Worm (Caenorhabditis elegans): Measurements from ENCODE around the gene K10H10.10.

Gene K10H10.10

ce11 chrII:14537728-14538127 lies 30.2 kb downstream of the K10H10.10 start, which contains the start of the genes clec-147 and C04H5.7:
Gene clec-147 (minus strand): TSS chrII:14537828.
Gene C04H5.7 (plus strand): TSS chrII:14537946.
- no peak for TF ChIP-seq alr-1 (tag; optimal IDR thresholded peaks at IDR 0.05)
- no peak for TF ChIP-seq ztf-11 (tag; optimal IDR thresholded peaks at IDR 0.05)
- TF ChIP-seq zag-1 (tag; optimal IDR thresholded peaks at IDR 0.05): no peak
- TF ChIP-seq nhr-25 (tag; optimal IDR thresholded peaks at IDR 0.05): no peak
- no peak for TF ChIP-seq dmd-4 (tag; optimal IDR thresholded peaks at IDR 0.05)
- TF ChIP-seq sma-3 (GFP tag; optimal IDR thresholded peaks at IDR 0.05): no peak
- TF ChIP-seq snpc-4 (tag; optimal IDR thresholded peaks at IDR 0.05): no peak
- no peak for TF ChIP-seq elt-1 (tag; optimal IDR thresholded peaks at IDR 0.05)
- TF ChIP-seq lin-11 (tag; optimal IDR thresholded peaks at IDR 0.05): no peak
- TF ChIP-seq peb-1 (tag; optimal IDR thresholded peaks at IDR 0.05): no peak
- no peak for TF ChIP-seq ceh-16 (tag; optimal IDR thresholded peaks at IDR 0.05)
- no peak for TF ChIP-seq lin-39 (tag; optimal IDR thresholded peaks at IDR 0.05)

ce11 chrII:14540551-14540950 lies 33.0 kb downstream of the K10H10.10 start:
- TF ChIP-seq egl-27 (tag; optimal IDR thresholded peaks at IDR 0.05) (no peak), fos-1 (tag; optimal IDR thresholded peaks at IDR 0.05) (peak; percentile 84)

ce11 chrII:14548691-14549090 lies 41.1 kb downstream of the K10H10.10 start, which contains the start of gene gcy-29:
Gene gcy-29 (minus strand): TSS chrII:14548791.
- TF ChIP-seq C34F6.9 (tag; optimal IDR thresholded peaks at IDR 0.05): no peak
- no peak for TF ChIP-seq ceh-82 (tag; optimal IDR thresholded peaks at IDR 0.05)
- no peak for TF ChIP-seq nhr-21 (tag; optimal IDR thresholded peaks at IDR 0.05)
- no peak for TF ChIP-seq sma-9 (GFP tag; optimal IDR thresholded peaks at IDR 0.05)
- TF ChIP-seq sma-9 (tag; optimal IDR thresholded peaks at IDR 0.05): no peak
- TF ChIP-seq nhr-12 (tag; optimal IDR thresholded peaks at IDR 0.05): no peak
- no peak for TF ChIP-seq lin-13 (GFP tag; optimal IDR thresholded peaks at IDR 0.05)
- no peak for TF ChIP-seq F13H6.1 (tag; optimal IDR thresholded peaks at IDR 0.05)
- no peak for TF ChIP-seq sem-4 (tag; optimal IDR thresholded peaks at IDR 0.05)
- TF ChIP-seq nhr-237 (tag; optimal IDR thresholded peaks at IDR 0.05): no peak
- TF ChIP-seq elt-3 (tag; optimal IDR thresholded peaks at IDR 0.05): no peak
- no peak for TF ChIP-seq dmd-4 (tag; optimal IDR thresholded peaks at IDR 0.05)
- no peak for TF ChIP-seq lin-39 (tag; optimal IDR thresholded peaks at IDR 0.05)
- TF ChIP-seq ceh-16 (tag; optimal IDR thresholded peaks at IDR 0.05): no peak
- no peak for TF ChIP-seq ama-1 (optimal IDR thresholded peaks at IDR 0.05)
- no peak for TF ChIP-seq aly-2 (tag; optimal IDR thresholded peaks at IDR 0.05)
- no peak for TF ChIP-seq peb-1 (tag; optimal IDR thresholded peaks at IDR 0.05)
- no peak for TF ChIP-seq egl-27 (tag; optimal IDR thresholded peaks at IDR 0.05)
- no peak for TF ChIP-seq nhr-10 (tag; optimal IDR thresholded peaks at IDR 0.05)

- TF ChIP-seq ceh-82 (tag; optimal IDR thresholded peaks at IDR 0.05): no peak
- TF ChIP-seq nhr-77 (tag; optimal IDR thresholded peaks at IDR 0.05): no peak
- TF ChIP-seq C34F6.9 (tag; optimal IDR thresholded peaks at IDR 0.05): no peak
- no peak for TF ChIP-seq ztf-11 (tag; optimal IDR thresholded peaks at IDR 0.05)
- no peak for TF ChIP-seq egl-27 (tag; optimal IDR thresholded peaks at IDR 0.05)
- no peak for TF ChIP-seq nhr-25 (tag; optimal IDR thresholded peaks at IDR 0.05)
- TF ChIP-seq nhr-10 (tag; optimal IDR thresholded peaks at IDR 0.05): no peak
- TF ChIP-seq R02D3.7 (tag; optimal IDR thresholded peaks at IDR 0.05): no peak
- TF ChIP-seq Y55F3AM.14 (GFP tag; optimal IDR thresholded peaks at IDR 0.05): no peak
- no peak for TF ChIP-seq unc-55 (GFP tag; optimal IDR thresholded peaks at IDR 0.05)
- TF ChIP-seq fos-1 (tag; optimal IDR thresholded peaks at IDR 0.05): no peak
- TF ChIP-seq sma-9 (GFP tag; optimal IDR thresholded peaks at IDR 0.05): no peak
- no peak for TF ChIP-seq sma-9 (tag; optimal IDR thresholded peaks at IDR 0.05)
- TF ChIP-seq ceh-16 (tag; optimal IDR thresholded peaks at IDR 0.05): no peak
- TF ChIP-seq lin-13 (GFP tag; optimal IDR thresholded peaks at IDR 0.05): no peak
- no peak for TF ChIP-seq lin-39 (tag; optimal IDR thresholded peaks at IDR 0.05)
- no peak for TF ChIP-seq nhr-237 (tag; optimal IDR thresholded peaks at IDR 0.05)
Measured at ce11 chrII:14550613-14551012, 43.0 kb downstream of the K10H10.10 start, which contains the start of gene nlp-41. Gene nlp-41 (plus strand): TSS chrII:14550913.

ce11 chrII:14555019-14555418 lies 47.5 kb downstream of the K10H10.10 start:
- TF ChIP-seq ZK546.5 (tag; optimal IDR thresholded peaks at IDR 0.05) (no peak), mab-5 (tag; optimal IDR thresholded peaks at IDR 0.05) (no peak), zag-1 (tag; optimal IDR thresholded peaks at IDR 0.05) (no peak), ztf-1 (GFP tag; conservative IDR thresholded peaks at IDR 0.05) (no peak), skn-1 (tag; optimal IDR thresholded peaks at IDR 0.05) (no peak), mdl-1 (tag; optimal IDR thresholded peaks at IDR 0.05) (no peak), nhr-11 (tag; optimal IDR thresholded peaks at IDR 0.05) (no peak), lin-13 (GFP tag; optimal IDR thresholded peaks at IDR 0.05) (no peak), elt-3 (tag; optimal IDR thresholded peaks at IDR 0.05) (no peak)
